Worm (Caenorhabditis elegans): ENCODE results near the gene srw-124.

DNA sequence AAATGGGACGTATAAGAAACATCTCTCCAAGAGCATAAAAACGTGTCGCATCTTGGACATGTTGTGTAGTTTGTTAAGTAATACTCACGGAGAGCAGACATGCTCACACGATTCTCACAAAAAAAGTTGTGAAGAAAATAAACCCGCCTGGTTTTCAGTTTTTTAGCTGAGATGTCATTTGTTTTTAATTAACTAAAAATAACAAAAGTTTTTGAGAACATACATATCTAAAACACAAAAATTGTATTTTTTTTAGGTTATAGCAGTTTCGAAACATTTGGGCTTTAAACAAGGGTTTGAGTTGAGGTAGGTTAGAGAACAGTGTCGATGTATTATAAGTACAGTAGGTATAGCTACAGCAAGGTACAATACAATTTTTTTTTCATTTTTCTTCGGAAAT is 11.6 kb upstream of the srw-124 start, which contains the start of gene srh-88:
- TF ChIP-seq lin-13 (GFP tag; optimal IDR thresholded peaks at IDR 0.05) (no peak), lsy-2 (tag; optimal IDR thresholded peaks at IDR 0.05) (no peak), nhr-28 (tag; optimal IDR thresholded peaks at IDR 0.05) (no peak), sdz-12 (GFP tag; optimal IDR thresholded peaks at IDR 0.05) (no peak), nhr-77 (tag; optimal IDR thresholded peaks at IDR 0.05) (no peak), lin-15B (tag; optimal IDR thresholded peaks at IDR 0.05) (no peak), nhr-11 (tag; optimal IDR thresholded peaks at IDR 0.05) (no peak), ama-1 (optimal IDR thresholded peaks at IDR 0.05) (no peak), aly-2 (tag; optimal IDR thresholded peaks at IDR 0.05) (no peak), nhr-10 (tag; optimal IDR thresholded peaks at IDR 0.05) (no peak), nhr-237 (tag; optimal IDR thresholded peaks at IDR 0.05) (no peak), unc-62 (GFP tag; optimal IDR thresholded peaks at IDR 0.05 in 1 of 2) (no peak), unc-62 (tag; optimal IDR thresholded peaks at IDR 0.05) (no peak)

All from whole organism, L4 larva.